Fruit fly (Drosophila melanogaster) whole organism, adult: Measurements from ENCODE around the gene slf.

ENCODE experiments used
- CG12768 ChIP-seq: fragments of 200-800 bp; sonication (Bioruptor generic); optimal IDR thresholded peaks from 2 replicates; lab custom pipeline; 2017; ENCODE audit warnings: missing biosample characterization, missing genetic modification characterization, mild to moderate bottlenecking, moderate library complexity, missing genetic modification reagents
- CG1620 ChIP-seq: fragments of 200-800 bp; sonication (Bioruptor generic); optimal IDR thresholded peaks from 2 replicates; lab custom pipeline; 2016; ENCODE audit warnings: missing biosample characterization, missing genetic modification characterization
- CG5204 ChIP-seq: fragments of 200-800 bp; sonication (Bioruptor generic); optimal IDR thresholded peaks from 2 replicates; lab custom pipeline; 2016; ENCODE audit warnings: missing biosample characterization, missing genetic modification characterization
- CG7101 ChIP-seq: fragments of 200-800 bp; sonication (Bioruptor generic); optimal IDR thresholded peaks from 2 replicates; lab custom pipeline; 2018; ENCODE audit warnings: missing biosample characterization, mild to moderate bottlenecking, missing genetic modification characterization, moderate library complexity
- Clk ChIP-seq: fragments of 200-800 bp; sonication (Bioruptor generic); optimal IDR thresholded peaks from 2 replicates; lab custom pipeline; 2017; ENCODE audit warnings: missing biosample characterization, missing genetic modification characterization
- Crg-1 ChIP-seq: fragments of 200-800 bp; sonication (Bioruptor generic); optimal IDR thresholded peaks from 2 replicates; lab custom pipeline; 2016; ENCODE audit warnings: missing biosample characterization, missing genetic modification characterization
- kay ChIP-seq: fragments of 200-800 bp; sonication (Bioruptor generic); peaks from one replicate; lab custom pipeline; 2016; ENCODE audit warnings: missing biosample characterization, missing genetic modification characterization, borderline replicate concordance
- ovo ChIP-seq: fragments of 200-800 bp; sonication (Bioruptor generic); optimal IDR thresholded peaks from 2 replicates; lab custom pipeline; 2016; ENCODE audit warnings: missing biosample characterization, missing genetic modification characterization
- pad ChIP-seq: fragments of 200-800 bp; sonication (Bioruptor generic); optimal IDR thresholded peaks from 3 replicates; lab custom pipeline; 2017; ENCODE audit warnings: missing biosample characterization, missing genetic modification characterization, mild to moderate bottlenecking, moderate library complexity, missing genetic modification reagents
- tj ChIP-seq: fragments of 200-800 bp; sonication (Bioruptor generic); optimal IDR thresholded peaks from 3 replicates; lab custom pipeline; 2017; ENCODE audit warnings: missing biosample characterization, mild to moderate bottlenecking, missing genetic modification characterization, moderate library complexity

dm6 chr2L:4820448-4821318 lies 19.0 kb upstream of the slf start:
- TF ChIP-seq Clk (GFP tag; lab: Kevin White, UChicago) (no peak), ovo (GFP tag; lab: Kevin White, UChicago) (no peak), CG7101 (tag; lab: Kevin White, UChicago) (no peak), Crg-1 (GFP tag; lab: Kevin White, UChicago) (no peak), CG12768 (GFP tag; lab: Kevin White, UChicago) (no peak), pad (no peak), CG1620 (GFP tag; lab: Kevin White, UChicago) (peak; percentile 15), CG5204 (GFP tag; lab: Kevin White, UChicago) (peak; percentile 70), kay (GFP tag; lab: Kevin White, UChicago) (no peak), tj (GFP tag; lab: Kevin White, UChicago) (no peak)
